Fruit fly (Drosophila melanogaster) whole organism, embryonic: ENCODE results near the gene east.

Experiments
- CG10209 ChIP-seq: fragments of 200-800 bp; sonication (Bioruptor generic); optimal IDR thresholded peaks from 3 replicates; lab custom pipeline; 2017; ENCODE audit warnings: missing biosample characterization, mild to moderate bottlenecking, missing genetic modification characterization, missing genetic modification reagents
- CG10565 ChIP-seq: fragments of 200-800 bp; sonication (Bioruptor generic); optimal IDR thresholded peaks from 3 replicates; lab custom pipeline; 2016; ENCODE audit warnings: missing biosample characterization, mild to moderate bottlenecking, missing genetic modification characterization
- CG11456 ChIP-seq: fragments of 200-800 bp; sonication (Bioruptor generic); IDR thresholded peaks from 3 replicates; pipeline ENCODE4 v1.3.6; 2022; ENCODE audit warnings: missing biosample characterization, missing genetic modification characterization
- CG11504 ChIP-seq: fragments of 200-800 bp; sonication (Bioruptor generic); optimal IDR thresholded peaks from 3 replicates; lab custom pipeline; 2019; ENCODE audit warnings: missing biosample characterization, mild to moderate bottlenecking, missing genetic modification characterization, moderate library complexity
- CG12071 ChIP-seq: fragments of 200-800 bp; sonication (Bioruptor generic); optimal IDR thresholded peaks from 3 replicates; lab custom pipeline; 2018; ENCODE audit warnings: missing biosample characterization, mild to moderate bottlenecking, missing genetic modification characterization
- CG12219 ChIP-seq: fragments of 200-800 bp; sonication (Bioruptor generic); optimal IDR thresholded peaks from 3 replicates; lab custom pipeline; 2018; ENCODE audit warnings: missing biosample characterization, mild to moderate bottlenecking, missing genetic modification characterization
- CG13287 ChIP-seq: fragments of 200-800 bp; sonication (Bioruptor generic); IDR thresholded peaks from 2 replicates; pipeline ENCODE4 v1.3.6; 2022; ENCODE audit warnings: missing biosample characterization, missing genetic modification characterization; ENCODE audit not compliant: partially characterized antibody
- CG14050 ChIP-seq: fragments of 200-800 bp; sonication (Bioruptor generic); IDR thresholded peaks from 3 replicates; pipeline ENCODE4 v1.3.6; 2022; ENCODE audit warnings: missing biosample characterization, missing genetic modification characterization
- CG14860 ChIP-seq: fragments of 200-800 bp; sonication (Bioruptor generic); IDR thresholded peaks from 3 replicates; pipeline ENCODE4 v1.3.6; 2022; ENCODE audit warnings: missing biosample characterization, missing genetic modification characterization; ENCODE audit not compliant: partially characterized antibody
- CG14965 ChIP-seq: fragments of 200-800 bp; sonication (Bioruptor generic); optimal IDR thresholded peaks from 2 replicates; lab custom pipeline; 2016; ENCODE audit warnings: missing biosample characterization, missing genetic modification characterization, borderline replicate concordance
- CG1602 ChIP-seq: fragments of 200-800 bp; sonication (Bioruptor generic); optimal IDR thresholded peaks from 3 replicates; lab custom pipeline; 2016; ENCODE audit warnings: missing biosample characterization, missing genetic modification characterization
- CG16813 ChIP-seq: fragments of 200-800 bp; sonication (Bioruptor generic); IDR thresholded peaks from 3 replicates; pipeline ENCODE4 v1.3.6; 2022; ENCODE audit warnings: missing biosample characterization, missing genetic modification characterization; ENCODE audit not compliant: partially characterized antibody
- CG1792 ChIP-seq: fragments of 200-800 bp; sonication (Bioruptor generic); optimal IDR thresholded peaks from 2 replicates; lab custom pipeline; 2016; ENCODE audit warnings: missing biosample characterization, missing genetic modification characterization
- CG18599 ChIP-seq: fragments of 200-800 bp; sonication (Bioruptor generic); optimal IDR thresholded peaks from 3 replicates; lab custom pipeline; 2017; ENCODE audit warnings: missing biosample characterization, missing genetic modification characterization, mild to moderate bottlenecking, moderate library complexity, missing genetic modification reagents
- CG2678 ChIP-seq: fragments of 200-800 bp; sonication (Bioruptor generic); optimal IDR thresholded peaks from 3 replicates; lab custom pipeline; 2019; ENCODE audit warnings: missing biosample characterization, mild to moderate bottlenecking, missing genetic modification characterization, moderate library complexity
- CG2712 ChIP-seq: fragments of 200-800 bp; optimal IDR thresholded peaks from 3 replicates; lab custom pipeline; 2019; ENCODE audit warnings: missing biosample characterization, mild to moderate bottlenecking, missing genetic modification characterization, moderate library complexity
- CG31365 ChIP-seq: fragments of 200-800 bp; sonication (Bioruptor generic); optimal IDR thresholded peaks from 2 replicates; lab custom pipeline; 2018; ENCODE audit warnings: missing biosample characterization, mild to moderate bottlenecking, missing genetic modification characterization
- CG42726 ChIP-seq: fragments of 200-800 bp; sonication (Bioruptor generic); IDR thresholded peaks from 2 replicates; pipeline ENCODE4 v1.3.6; 2022; ENCODE audit warnings: missing biosample characterization, missing genetic modification characterization; ENCODE audit not compliant: partially characterized antibody
- CG43689 ChIP-seq: fragments of 200-800 bp; sonication (Bioruptor generic); IDR thresholded peaks from 2 replicates; pipeline ENCODE4 v1.3.6; 2022; ENCODE audit warnings: missing biosample characterization, missing genetic modification characterization
- CG6765 ChIP-seq: fragments of 200-800 bp; sonication (Bioruptor generic); optimal IDR thresholded peaks from 3 replicates; lab custom pipeline; 2017; ENCODE audit warnings: missing biosample characterization, mild to moderate bottlenecking, missing genetic modification characterization
- CG6791 ChIP-seq: fragments of 200-800 bp; sonication (Bioruptor generic); IDR thresholded peaks from 3 replicates; pipeline ENCODE4 v1.3.6; 2022; ENCODE audit warnings: missing biosample characterization, missing genetic modification characterization; ENCODE audit not compliant: partially characterized antibody
- CG7556 ChIP-seq: fragments of 200-800 bp; sonication (Bioruptor generic); optimal IDR thresholded peaks from 2 replicates; lab custom pipeline; 2017; ENCODE audit warnings: missing biosample characterization, mild to moderate bottlenecking, missing genetic modification characterization
- CG8290 ChIP-seq, 3 experiments: fragments of 200-800 bp; sonication (Bioruptor generic); optimal IDR thresholded peaks; 2 replicates each; lab custom pipeline; 2016 to 2019; ENCODE audit warnings: missing biosample characterization in 3 of 3, missing genetic modification characterization in 3 of 3, mild to moderate bottlenecking in 2 of 3, moderate library complexity in 1 of 3
- CG9876 ChIP-seq: fragments of 200-800 bp; sonication (Bioruptor generic); optimal IDR thresholded peaks from 2 replicates; lab custom pipeline; 2016; ENCODE audit warnings: missing biosample characterization, missing genetic modification characterization
- Chrac-16 ChIP-seq: fragments of 200-800 bp; sonication (Bioruptor generic); optimal IDR thresholded peaks from 3 replicates; lab custom pipeline; 2016; ENCODE audit warnings: missing biosample characterization, missing genetic modification characterization
- Deaf1 ChIP-seq: fragments of 200-800 bp; optimal IDR thresholded peaks from 3 replicates; lab custom pipeline; 2019; ENCODE audit warnings: missing biosample characterization, mild to moderate bottlenecking, missing genetic modification characterization, moderate library complexity
- E2f1 ChIP-seq: fragments of 200-800 bp; sonication (Bioruptor generic); IDR thresholded peaks from 2 replicates; pipeline ENCODE4 v1.3.6; 2022; ENCODE audit warnings: missing biosample characterization, missing genetic modification characterization
- Ets97D ChIP-seq: fragments of 200-800 bp; sonication (Bioruptor generic); optimal IDR thresholded peaks from 3 replicates; lab custom pipeline; 2016; ENCODE audit warnings: missing biosample characterization, missing genetic modification characterization
- HLHmδ ChIP-seq: fragments of 200-800 bp; sonication (Bioruptor generic); optimal IDR thresholded peaks from 2 replicates; lab custom pipeline; 2018; ENCODE audit warnings: missing biosample characterization, mild to moderate bottlenecking, missing genetic modification characterization, moderate library complexity
- Lhr ChIP-seq: fragments of 200-800 bp; sonication (Bioruptor generic); optimal IDR thresholded peaks from 3 replicates; lab custom pipeline; 2017; ENCODE audit warnings: mild to moderate bottlenecking, missing biosample characterization, missing genetic modification reagents, missing genetic modification characterization
- Meics ChIP-seq: fragments of 200-800 bp; sonication (Bioruptor generic); optimal IDR thresholded peaks from 2 replicates; lab custom pipeline; 2017; ENCODE audit warnings: missing biosample characterization, mild to moderate bottlenecking, missing genetic modification characterization
- Six4 ChIP-seq: fragments of 200-800 bp; sonication (Bioruptor generic); optimal IDR thresholded peaks from 2 replicates; lab custom pipeline; 2016; ENCODE audit warnings: missing biosample characterization, missing genetic modification characterization
- Ssrp ChIP-seq: fragments of 200-800 bp; sonication (Bioruptor generic); optimal IDR thresholded peaks from 2 replicates; lab custom pipeline; 2018; ENCODE audit warnings: missing biosample characterization, mild to moderate bottlenecking, missing genetic modification characterization, moderate library complexity
- bcd ChIP-seq: fragments of 200-800 bp; sonication (Bioruptor generic); optimal IDR thresholded peaks from 2 replicates; lab custom pipeline; 2017; ENCODE audit warnings: missing biosample characterization, mild to moderate bottlenecking, missing genetic modification characterization
- chinmo ChIP-seq: fragments of 200-800 bp; sonication (Bioruptor generic); IDR thresholded peaks from 4 replicates; pipeline ENCODE4 v1.3.6; 2022; ENCODE audit warnings: missing biosample characterization, missing genetic modification characterization; ENCODE audit not compliant: partially characterized antibody
- dimm ChIP-seq: fragments of 200-800 bp; sonication (Bioruptor generic); IDR thresholded peaks from 2 replicates; pipeline ENCODE4 v1.3.6; 2022; ENCODE audit warnings: missing biosample characterization, missing genetic modification characterization
- dysf ChIP-seq: fragments of 200-800 bp; sonication (Bioruptor generic); IDR thresholded peaks from 3 replicates; pipeline ENCODE4 v1.3.6; 2022; ENCODE audit warnings: missing biosample characterization, missing genetic modification characterization
- exex ChIP-seq: fragments of 200-800 bp; sonication (Bioruptor generic); optimal IDR thresholded peaks from 4 replicates; lab custom pipeline; 2018; ENCODE audit warnings: missing biosample characterization, mild to moderate bottlenecking, missing genetic modification characterization, moderate library complexity
- gem ChIP-seq: fragments of 200-800 bp; sonication (Bioruptor generic); optimal IDR thresholded peaks from 2 replicates; lab custom pipeline; 2019; ENCODE audit warnings: missing biosample characterization, mild to moderate bottlenecking, missing genetic modification characterization, moderate library complexity
- jumu ChIP-seq: fragments of 200-800 bp; sonication (Bioruptor generic); optimal IDR thresholded peaks from 3 replicates; lab custom pipeline; 2016; ENCODE audit warnings: missing biosample characterization, missing genetic modification characterization
- lmd ChIP-seq: fragments of 200-800 bp; sonication (Bioruptor generic); IDR thresholded peaks from 2 replicates; pipeline ENCODE4 v1.3.6; 2022; ENCODE audit warnings: missing biosample characterization, missing genetic modification characterization
- luna ChIP-seq: fragments of 200-800 bp; sonication (Bioruptor generic); optimal IDR thresholded peaks from 2 replicates; lab custom pipeline; 2016; ENCODE audit warnings: missing biosample characterization, missing genetic modification characterization
- pan ChIP-seq, 4 experiments: fragments of >200 bp in 3 of 4; fragments of 200-800 bp in 1 of 4; sonication (Bioruptor generic) in 1 of 4; optimal IDR thresholded peaks in 3 of 4; IDR thresholded peaks in 1 of 4; 2 replicates each; pipeline versions ENCODE4 v1.3.6 to Lab custom; 2017 to 2022; ENCODE audit warnings: missing biosample characterization in 2 of 4, missing genetic modification characterization in 2 of 4, mixed read lengths in 1 of 4
- pho ChIP-seq: fragments of 200-800 bp; sonication (Bioruptor generic); optimal IDR thresholded peaks from 2 replicates; lab custom pipeline; 2016; ENCODE audit warnings: missing biosample characterization, missing genetic modification characterization
- stc ChIP-seq: fragments of 200-800 bp; sonication (Bioruptor generic); IDR thresholded peaks from 2 replicates; pipeline ENCODE4 v1.3.6; 2022; ENCODE audit warnings: missing biosample characterization, missing genetic modification characterization
- ttk ChIP-seq: fragments of 200-800 bp; sonication (Bioruptor generic); IDR thresholded peaks from 2 replicates; pipeline ENCODE4 v2.1.2; 2022; ENCODE audit warnings: missing biosample characterization, missing genetic modification characterization
- usp ChIP-seq: fragments of >200 bp; optimal IDR thresholded peaks from 2 replicates; lab custom pipeline; 2017; ENCODE audit warnings: missing biosample characterization, missing genetic modification characterization
- zen ChIP-seq: fragments of 200-800 bp; sonication (Bioruptor generic); optimal IDR thresholded peaks from 3 replicates; lab custom pipeline; 2018; ENCODE audit warnings: missing biosample characterization, mild to moderate bottlenecking, missing genetic modification characterization, moderate library complexity

east gene

DNA sequence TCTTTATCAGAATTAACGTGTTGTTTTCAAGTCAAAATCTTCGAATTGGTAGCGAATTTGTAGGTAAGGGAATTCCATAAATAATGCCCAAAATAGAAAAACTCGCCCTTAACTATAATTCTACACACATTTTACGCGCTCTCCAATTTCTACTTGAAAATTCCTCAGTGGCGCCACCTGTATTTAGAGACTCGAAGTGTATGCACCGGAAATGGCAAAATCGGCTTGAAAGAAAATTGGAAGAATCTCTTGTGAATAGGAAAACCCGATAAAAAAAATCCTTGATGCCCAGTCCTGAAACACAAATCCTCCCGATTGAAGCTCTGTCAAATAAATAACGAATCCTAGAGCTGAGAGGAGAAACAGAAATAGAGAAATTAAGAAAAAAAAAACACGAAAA, 4.8 kb upstream of the east start (continued):
- TF ChIP-seq CG14860 (GFP tag; lab: Robert Waterston, UW) (no peak), CG8290 (GFP tag; optimal IDR thresholded peaks at IDR 0.05; lab: Kevin White, UChicago) (peak; percentile 83), CG8290 (tag; optimal IDR thresholded peaks at IDR 0.05; lab: Kevin White, UChicago) (peak in 1 of 2 experiments; percentile 72), luna (peak; percentile 26), lmd (GFP tag; lab: Robert Waterston, UW) (peak; percentile 40; the same call in 1 of the 2 replicates), CG12219 (peak; percentile 72), CG13287 (0 out of 2 replicates have a peak, but pooled peaks have one; percentile 7), dysf (GFP tag; lab: Robert Waterston, UW) (peak; percentile 46; the same call in 1 of the 3 replicates), CG2678 (tag; lab: Kevin White, UChicago) (peak; percentile 58), HLHmδ (peak; percentile 68), Chrac-16 (peak; percentile 35), CG11504 (tag; lab: Kevin White, UChicago) (no peak), CG2712 (tag; lab: Kevin White, UChicago) (peak; percentile 61), stc (GFP tag; lab: Robert Waterston, UW) (peak; percentile 60), dimm (GFP tag; lab: Robert Waterston, UW) (no peak), Meics (peak; percentile 77), CG1792 (GFP tag; lab: Kevin White, UChicago) (peak; percentile 41), exex (tag; lab: Kevin White, UChicago) (no peak), CG6791 (GFP tag; lab: Robert Waterston, UW) (0 out of 3 replicates have a peak, but pooled peaks have one; percentile 23), chinmo (GFP tag; lab: Robert Waterston, UW) (0 out of 4 replicates have a peak, but pooled peaks have one; percentile 23), pho (GFP tag; lab: Kevin White, UChicago) (peak; percentile 26), CG31365 (tag; lab: Kevin White, UChicago) (peak; percentile 55), CG14050 (peak; percentile 28; the same call in 1 of the 3 replicates), CG11456 (GFP tag; lab: Robert Waterston, UW) (peak; percentile 73; the same call in 2 of the 3 replicates), jumu (no peak), zen (tag; lab: Kevin White, UChicago) (peak; percentile 49), CG10209 (GFP tag; lab: Kevin White, UChicago) (peak; percentile 54), usp (no peak), Ets97D (GFP tag; lab: Kevin White, UChicago) (peak; percentile 99), bcd (GFP tag; lab: Kevin White, UChicago) (peak; percentile 74), Lhr (GFP tag; lab: Kevin White, UChicago) (peak; percentile 60), CG12071 (GFP tag; lab: Kevin White, UChicago) (peak; percentile 78), CG18599 (peak; percentile 32), CG6765 (GFP tag; lab: Kevin White, UChicago) (peak; percentile 81), CG14965 (GFP tag; lab: Kevin White, UChicago) (peak; percentile 26), gem (tag; lab: Kevin White, UChicago) (no peak), pan (optimal IDR thresholded peaks at IDR 0.05; lab: Kevin White, UChicago) (no peak), pan (GFP tag; optimal IDR thresholded peaks at IDR 0.05 in 1 of 2, IDR thresholded peaks at IDR 0.05 in 1 of 2) (peak in 1 of 2 experiments; percentile 79), CG16813 (no peak), CG10565 (GFP tag; lab: Kevin White, UChicago) (no peak), CG43689 (GFP tag; lab: Robert Waterston, UW) (peak; percentile 29; the same call in 1 of the 2 replicates), CG1602 (GFP tag; lab: Kevin White, UChicago) (peak; percentile 42), CG7556 (no peak), Deaf1 (tag; lab: Kevin White, UChicago) (peak; percentile 28), CG9876 (GFP tag; lab: Kevin White, UChicago) (peak; percentile 46), CG42726 (no peak), ttk (GFP tag; lab: Robert Waterston, UW) (peak; percentile 55), Six4 (GFP tag; lab: Kevin White, UChicago) (peak; percentile 51), E2f1 (peak; percentile 53; the same call in 1 of the 2 replicates), Ssrp (tag; lab: Kevin White, UChicago) (peak; percentile 8)
